Worm (Caenorhabditis elegans): ENCODE measurements around the gene pqn-48.

ce11 chrII:4071075-4071474 lies 32.4 kb downstream of the pqn-48 start:
- TF ChIP-seq lin-35 (GFP tag; optimal IDR thresholded peaks at IDR 0.05) = no peak
- no peak for TF ChIP-seq sox-4 (tag; optimal IDR thresholded peaks at IDR 0.05)
- TF ChIP-seq snpc-4 (tag; optimal IDR thresholded peaks at IDR 0.05) = no peak
- TF ChIP-seq grh-1 (GFP tag; IDR thresholded peaks at IDR 0.05) = no peak
- TF ChIP-seq lin-13 (GFP tag; optimal IDR thresholded peaks at IDR 0.05) = no peak
- no peak for TF ChIP-seq nhr-19 (GFP tag; conservative IDR thresholded peaks at IDR 0.05)
